Worm (Caenorhabditis elegans) whole organism, early embryonic: ENCODE data around the gene clec-48.

Source experiments
- B0310.2 ChIP-seq: sonication (generic microtip); optimal IDR thresholded peaks from 2 replicates; lab custom pipeline; 2016; ENCODE audit warnings: mild to moderate bottlenecking, missing genetic modification characterization, missing compliant biosample characterization
- F13C5.2 ChIP-seq: sonication (generic microtip); optimal IDR thresholded peaks from 2 replicates; lab custom pipeline; 2017; ENCODE audit warnings: mild to moderate bottlenecking, missing genetic modification characterization, inconsistent platforms, missing compliant biosample characterization
- aly-1 ChIP-seq: sonication (generic microtip); optimal IDR thresholded peaks from 2 replicates; lab custom pipeline; 2016; ENCODE audit warnings: missing genetic modification characterization, missing compliant biosample characterization
- ama-1 ChIP-seq: fragments of 150-350 bp; optimal IDR thresholded peaks from 2 replicates; lab custom pipeline; 2014
- ceh-36 ChIP-seq: sonication (generic microtip); optimal IDR thresholded peaks from 2 replicates; lab custom pipeline; 2016; ENCODE audit warnings: missing genetic modification characterization, inconsistent platforms, missing compliant biosample characterization
- ets-7 ChIP-seq: sonication (generic microtip); optimal IDR thresholded peaks from 2 replicates; lab custom pipeline; 2016; ENCODE audit warnings: missing genotype, missing genetic modification characterization, missing compliant biosample characterization
- flt-1 ChIP-seq: fragments of 200-800 bp; sonication (Bioruptor generic); IDR thresholded peaks from 2 replicates; pipeline ENCODE4 v1.3.6; 2022; ENCODE audit warnings: missing genetic modification characterization, missing compliant biosample characterization
- hmbx-1 ChIP-seq: sonication (generic microtip); optimal IDR thresholded peaks from 2 replicates; lab custom pipeline; 2016; ENCODE audit warnings: mild to moderate bottlenecking, missing genetic modification characterization, missing compliant biosample characterization
- hmg-4 ChIP-seq: fragments of 200-800 bp; sonication (Bioruptor generic); optimal IDR thresholded peaks from 2 replicates; lab custom pipeline; 2018; ENCODE audit warnings: mild to moderate bottlenecking, missing genetic modification characterization, missing compliant biosample characterization
- pes-1 ChIP-seq: fragments of 200-800 bp; sonication (Bioruptor generic); IDR thresholded peaks from 2 replicates; pipeline ENCODE4 v1.3.6; 2022; ENCODE audit warnings: missing genetic modification reagents, missing genetic modification characterization, missing compliant biosample characterization
- scrt-1 ChIP-seq: fragments of 200-800 bp; sonication (Bioruptor generic); IDR thresholded peaks from 2 replicates; pipeline ENCODE4 v1.3.6; 2022; ENCODE audit warnings: missing genetic modification characterization, missing compliant biosample characterization
- sea-1 ChIP-seq: fragments of 200-800 bp; sonication (Bioruptor generic); conservative IDR thresholded peaks from 2 replicates; pipeline ENCODE4 v1.3.6; 2022; ENCODE audit warnings: missing genetic modification characterization, missing compliant biosample characterization
- tbx-37 ChIP-seq: fragments of 200-800 bp; sonication (Bioruptor generic); conservative IDR thresholded peaks from 2 replicates; pipeline ENCODE4 v1.3.6; 2022; ENCODE audit warnings: missing genetic modification reagents, missing genetic modification characterization, missing compliant biosample characterization
- tra-4 ChIP-seq: sonication (generic microtip); optimal IDR thresholded peaks from 2 replicates; lab custom pipeline; 2017; ENCODE audit warnings: missing genetic modification characterization, missing compliant biosample characterization

DNA sequence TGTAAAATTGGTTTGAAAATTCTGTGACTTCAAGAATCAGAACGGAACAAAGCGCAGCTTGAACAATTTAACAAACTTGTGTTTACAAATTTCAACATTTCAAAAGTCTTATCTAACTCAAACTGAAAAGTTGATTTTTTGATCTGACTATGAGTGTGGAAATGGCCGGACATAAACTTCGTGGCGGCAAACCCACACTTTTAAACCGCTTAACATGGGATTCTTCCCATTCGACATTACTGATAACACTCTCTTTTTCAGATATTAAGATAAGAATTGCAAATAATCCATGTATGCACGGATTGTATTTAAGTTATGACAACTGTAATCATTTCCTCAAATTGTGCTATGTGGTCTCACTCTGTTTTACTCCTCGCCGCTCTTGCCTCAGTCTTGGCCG is 33.3 kb downstream of the clec-48 start, which contains the start of gene clec-42:
- TF ChIP-seq tra-4 (tag; lab: Kevin White, UChicago) (no peak), ama-1 (lab: Kevin White, UChicago) (no peak), aly-1 (tag; lab: Kevin White, UChicago) (no peak), scrt-1 (GFP tag; lab: Robert Waterston, UW) (no peak), B0310.2 (tag; lab: Kevin White, UChicago) (no peak), F13C5.2 (tag; lab: Kevin White, UChicago) (no peak), ceh-36 (tag; lab: Kevin White, UChicago) (no peak), hmbx-1 (tag; lab: Kevin White, UChicago) (no peak), flt-1 (GFP tag; lab: Robert Waterston, UW) (no peak), tbx-37 (GFP tag; lab: Robert Waterston, UW) (no peak), ets-7 (no peak), pes-1 (no peak), hmg-4 (GFP tag; lab: Kevin White, UChicago) (no peak), sea-1 (GFP tag; lab: Robert Waterston, UW) (no peak)
